Worm (Caenorhabditis elegans): ENCODE data around the gene sax-3.

- TF ChIP-seq ztf-28 (GFP tag; IDR thresholded peaks at IDR 0.05) (no peak), ama-1 (optimal IDR thresholded peaks at IDR 0.05) (no peak), ama-1 (GFP tag; optimal IDR thresholded peaks at IDR 0.05) (no peak), F39B2.1 (GFP tag; IDR thresholded peaks at IDR 0.05) (no peak)
Observed at ce11 chrX:3492431-3492830, 26.7 kb upstream of the sax-3 start.

Measured in whole organism, young adult.